Fruit fly (Drosophila melanogaster) whole organism, embryonic: ENCODE measurements around the gene rau.

Experiments used
- Bdp1 ChIP-seq: fragments of 200-800 bp; sonication (Bioruptor generic); optimal IDR thresholded peaks from 3 replicates; lab custom pipeline; 2016; ENCODE audit warnings: missing biosample characterization, missing genetic modification characterization
- CG10209 ChIP-seq: fragments of 200-800 bp; sonication (Bioruptor generic); optimal IDR thresholded peaks from 3 replicates; lab custom pipeline; 2017; ENCODE audit warnings: missing biosample characterization, mild to moderate bottlenecking, missing genetic modification characterization, missing genetic modification reagents
- CG10267 ChIP-seq: fragments of 200-800 bp; sonication (Bioruptor generic); optimal IDR thresholded peaks from 2 replicates; lab custom pipeline; 2018; ENCODE audit warnings: missing biosample characterization, mild to moderate bottlenecking, missing genetic modification characterization, moderate library complexity
- CG11247 ChIP-seq: fragments of 200-800 bp; sonication (Bioruptor generic); IDR thresholded peaks from 2 replicates; pipeline ENCODE4 v1.3.6; 2022; ENCODE audit warnings: missing biosample characterization, missing genetic modification characterization
- CG12391 ChIP-seq: fragments of 200-800 bp; sonication (Bioruptor generic); optimal IDR thresholded peaks from 3 replicates; lab custom pipeline; 2018; ENCODE audit warnings: missing biosample characterization, mild to moderate bottlenecking, missing genetic modification characterization, moderate library complexity
- CG13287 ChIP-seq: fragments of 200-800 bp; sonication (Bioruptor generic); IDR thresholded peaks from 2 replicates; pipeline ENCODE4 v1.3.6; 2022; ENCODE audit warnings: missing biosample characterization, missing genetic modification characterization; ENCODE audit not compliant: partially characterized antibody
- CG15011 ChIP-seq: fragments of 200-800 bp; sonication (Bioruptor generic); optimal IDR thresholded peaks from 3 replicates; lab custom pipeline; 2018; ENCODE audit warnings: missing biosample characterization, mild to moderate bottlenecking, missing genetic modification characterization
- CG16779 ChIP-seq: fragments of 200-800 bp; sonication (Bioruptor generic); IDR thresholded peaks from 2 replicates; pipeline ENCODE4 v1.3.6; 2022; ENCODE audit warnings: missing biosample characterization, missing genetic modification characterization
- CG17829 ChIP-seq: fragments of 200-800 bp; optimal IDR thresholded peaks from 2 replicates; lab custom pipeline; 2019; ENCODE audit warnings: missing biosample characterization, mild to moderate bottlenecking, missing genetic modification characterization, moderate library complexity
- CG2116 ChIP-seq: fragments of 200-800 bp; sonication (Bioruptor generic); optimal IDR thresholded peaks from 3 replicates; lab custom pipeline; 2018; ENCODE audit warnings: missing biosample characterization, mild to moderate bottlenecking, missing genetic modification characterization
- CG3281 ChIP-seq: fragments of 200-800 bp; sonication (Bioruptor generic); optimal IDR thresholded peaks from 3 replicates; lab custom pipeline; 2017; ENCODE audit warnings: missing biosample characterization, mild to moderate bottlenecking, missing genetic modification characterization
- CG34422 ChIP-seq: fragments of 200-800 bp; sonication (Bioruptor generic); IDR thresholded peaks from 3 replicates; pipeline ENCODE4 v1.3.6; 2022; ENCODE audit warnings: missing biosample characterization, missing genetic modification characterization
- CG3726 ChIP-seq: fragments of 200-800 bp; sonication (Bioruptor generic); IDR thresholded peaks from 3 replicates; pipeline ENCODE4, ENCODE4 v1.3.6; 2022; ENCODE audit warnings: missing biosample characterization, missing genetic modification characterization
- CG3847 ChIP-seq: fragments of 200-800 bp; sonication (Bioruptor generic); IDR thresholded peaks from 2 replicates; pipeline ENCODE4 v1.3.6; 2022; ENCODE audit warnings: missing biosample characterization, missing genetic modification characterization
- CG6813 ChIP-seq: fragments of 200-800 bp; sonication (Bioruptor generic); optimal IDR thresholded peaks from 2 replicates; lab custom pipeline; 2017; ENCODE audit warnings: missing biosample characterization, missing genetic modification characterization, mild to moderate bottlenecking, moderate library complexity, missing genetic modification reagents
- CG7963 ChIP-seq: fragments of 200-800 bp; sonication (Bioruptor generic); IDR thresholded peaks from 3 replicates; pipeline ENCODE4 v1.3.6; 2022; ENCODE audit warnings: missing biosample characterization, missing genetic modification characterization; ENCODE audit not compliant: partially characterized antibody
- CG8281 ChIP-seq: fragments of 200-800 bp; sonication (Bioruptor generic); optimal IDR thresholded peaks from 2 replicates; lab custom pipeline; 2018; ENCODE audit warnings: missing biosample characterization, mild to moderate bottlenecking, missing genetic modification characterization, moderate library complexity
- CG8290 ChIP-seq, 3 experiments: fragments of 200-800 bp; sonication (Bioruptor generic); optimal IDR thresholded peaks; 2 replicates each; lab custom pipeline; 2016 to 2019; ENCODE audit warnings: missing biosample characterization in 3 of 3, missing genetic modification characterization in 3 of 3, mild to moderate bottlenecking in 2 of 3, moderate library complexity in 1 of 3
- CG9876 ChIP-seq: fragments of 200-800 bp; sonication (Bioruptor generic); optimal IDR thresholded peaks from 2 replicates; lab custom pipeline; 2016; ENCODE audit warnings: missing biosample characterization, missing genetic modification characterization
- CHES-1-like ChIP-seq: fragments of 200-800 bp; sonication (Bioruptor generic); optimal IDR thresholded peaks from 2 replicates; lab custom pipeline; 2016; ENCODE audit warnings: missing biosample characterization, missing genetic modification characterization
- Fer1 ChIP-seq: fragments of 200-800 bp; sonication (Bioruptor generic); optimal IDR thresholded peaks from 2 replicates; lab custom pipeline; 2017; ENCODE audit warnings: missing biosample characterization, mild to moderate bottlenecking, missing genetic modification characterization
- HLH3B ChIP-seq: fragments of 200-800 bp; sonication (Bioruptor generic); IDR thresholded peaks from 2 replicates; pipeline ENCODE4 v1.3.6; 2022; ENCODE audit warnings: missing biosample characterization, missing genetic modification characterization
- Hand ChIP-seq: fragments of 200-800 bp; sonication (Bioruptor generic); optimal IDR thresholded peaks from 2 replicates; lab custom pipeline; 2017; ENCODE audit warnings: mild to moderate bottlenecking, missing biosample characterization, missing genetic modification reagents, missing genetic modification characterization
- Hmr ChIP-seq: fragments of 200-800 bp; sonication (Bioruptor generic); optimal IDR thresholded peaks from 3 replicates; lab custom pipeline; 2017; ENCODE audit warnings: mild to moderate bottlenecking, missing biosample characterization, missing genetic modification reagents, missing genetic modification characterization
- Lim3 ChIP-seq: fragments of 200-800 bp; sonication (Bioruptor generic); IDR thresholded peaks from 2 replicates; pipeline ENCODE4 v1.3.6; 2022; ENCODE audit warnings: missing biosample characterization, missing genetic modification characterization
- Mad ChIP-seq: fragments of 200-800 bp; sonication (Bioruptor generic); optimal IDR thresholded peaks from 2 replicates; lab custom pipeline; 2016; ENCODE audit warnings: missing biosample characterization, missing genetic modification characterization
- Max ChIP-seq: fragments of 200-800 bp; sonication (Bioruptor generic); optimal IDR thresholded peaks from 2 replicates; lab custom pipeline; 2016; ENCODE audit warnings: missing biosample characterization, mild to moderate bottlenecking, missing genetic modification characterization
- NC2β ChIP-seq: fragments of 200-800 bp; sonication (Bioruptor generic); optimal IDR thresholded peaks from 2 replicates; lab custom pipeline; 2016; ENCODE audit warnings: missing biosample characterization, missing genetic modification characterization
- Neu2 ChIP-seq: fragments of 200-800 bp; sonication (Bioruptor generic); optimal IDR thresholded peaks from 3 replicates; lab custom pipeline; 2016; ENCODE audit warnings: missing biosample characterization, missing genetic modification characterization, borderline replicate concordance
- Rfx ChIP-seq: fragments of 200-800 bp; sonication (Bioruptor generic); IDR thresholded peaks from 2 replicates; pipeline ENCODE4 v1.3.6; 2022; ENCODE audit warnings: missing biosample characterization, missing genetic modification characterization
- Rx ChIP-seq: fragments of 200-800 bp; sonication (Bioruptor generic); IDR thresholded peaks from 2 replicates; pipeline ENCODE4 v1.3.6; 2022; ENCODE audit warnings: missing biosample characterization, missing genetic modification characterization
- Sin3A ChIP-seq: fragments of >200 bp; optimal IDR thresholded peaks from 2 replicates; lab custom pipeline; 2018
- ac ChIP-seq: fragments of 200-800 bp; sonication (Bioruptor generic); optimal IDR thresholded peaks from 3 replicates; lab custom pipeline; 2017; ENCODE audit warnings: missing biosample characterization, mild to moderate bottlenecking, missing genetic modification characterization
- bab2 ChIP-seq: fragments of 200-800 bp; sonication (Bioruptor generic); optimal IDR thresholded peaks from 2 replicates; lab custom pipeline; 2016; ENCODE audit warnings: missing biosample characterization, missing genetic modification characterization
- chm ChIP-seq: fragments of 200-800 bp; sonication (Bioruptor generic); IDR thresholded peaks from 2 replicates; pipeline ENCODE4 v1.3.6; 2022; ENCODE audit warnings: missing biosample characterization, missing genetic modification characterization
- dmrt11E ChIP-seq: fragments of 200-800 bp; sonication (Bioruptor generic); optimal IDR thresholded peaks from 3 replicates; lab custom pipeline; 2018; ENCODE audit warnings: missing biosample characterization, mild to moderate bottlenecking, missing genetic modification characterization, moderate library complexity
- fd102C ChIP-seq: fragments of 200-800 bp; sonication (Bioruptor generic); optimal IDR thresholded peaks from 2 replicates; lab custom pipeline; 2018; ENCODE audit warnings: missing biosample characterization, mild to moderate bottlenecking, missing genetic modification characterization, moderate library complexity
- gro ChIP-seq: fragments of 200-800 bp; sonication (Bioruptor generic); optimal IDR thresholded peaks from 2 replicates; lab custom pipeline; 2016; ENCODE audit warnings: missing biosample characterization, missing genetic modification characterization
- gsb ChIP-seq: fragments of 200-800 bp; sonication (Bioruptor generic); IDR thresholded peaks from 2 replicates; pipeline ENCODE4 v1.3.6; 2022; ENCODE audit warnings: missing biosample characterization, missing genetic modification characterization
- hb ChIP-seq: fragments of 200-800 bp; sonication (Bioruptor generic); IDR thresholded peaks from 3 replicates; pipeline ENCODE4 v1.3.6; 2022; ENCODE audit warnings: missing biosample characterization, missing genetic modification characterization; ENCODE audit not compliant: partially characterized antibody
- kay ChIP-seq: fragments of 200-800 bp; sonication (Bioruptor generic); optimal IDR thresholded peaks from 2 replicates; lab custom pipeline; 2016; ENCODE audit warnings: missing biosample characterization, missing genetic modification characterization
- maf-S ChIP-seq: fragments of 200-800 bp; sonication (Bioruptor generic); optimal IDR thresholded peaks from 2 replicates; lab custom pipeline; 2016; ENCODE audit warnings: missing biosample characterization, missing genetic modification characterization
- mam ChIP-seq: fragments of 200-800 bp; sonication (Bioruptor generic); optimal IDR thresholded peaks from 3 replicates; lab custom pipeline; 2016; ENCODE audit warnings: missing biosample characterization, missing genetic modification characterization
- peb ChIP-seq: fragments of 200-800 bp; sonication (Bioruptor generic); IDR thresholded peaks from 2 replicates; pipeline ENCODE4 v1.3.6; 2022; ENCODE audit warnings: missing biosample characterization, missing genetic modification characterization
- sens-2 ChIP-seq: fragments of 200-800 bp; sonication (Bioruptor generic); IDR thresholded peaks from 2 replicates; pipeline ENCODE4 v1.3.6; 2022; ENCODE audit warnings: missing biosample characterization, missing genetic modification characterization
- sug ChIP-seq: fragments of 200-800 bp; optimal IDR thresholded peaks from 2 replicates; lab custom pipeline; 2019; ENCODE audit warnings: missing biosample characterization, mild to moderate bottlenecking, missing genetic modification characterization, moderate library complexity
- tio ChIP-seq: fragments of 200-800 bp; sonication (Bioruptor generic); optimal IDR thresholded peaks from 2 replicates; lab custom pipeline; 2017; ENCODE audit warnings: missing biosample characterization, missing genetic modification characterization, inconsistent platforms
- trem ChIP-seq: fragments of 200-800 bp; optimal IDR thresholded peaks from 3 replicates; lab custom pipeline; 2019; ENCODE audit warnings: missing biosample characterization, mild to moderate bottlenecking, missing genetic modification characterization, moderate library complexity
- tup ChIP-seq: fragments of 200-800 bp; sonication (Bioruptor generic); optimal IDR thresholded peaks from 2 replicates; lab custom pipeline; 2016; ENCODE audit warnings: missing biosample characterization, mild to moderate bottlenecking, missing genetic modification characterization, moderate library complexity
- vfl ChIP-seq: fragments of 200-800 bp; sonication (Bioruptor generic); optimal IDR thresholded peaks from 2 replicates; lab custom pipeline; 2016; ENCODE audit warnings: missing biosample characterization, missing genetic modification characterization
- z ChIP-seq: fragments of 200-800 bp; sonication (Bioruptor generic); IDR thresholded peaks from 3 replicates; pipeline ENCODE4 v1.3.6; 2022; ENCODE audit warnings: missing biosample characterization, missing genetic modification characterization
- zfh1 ChIP-seq: fragments of 200-800 bp; sonication (Bioruptor generic); IDR thresholded peaks from 3 replicates; pipeline ENCODE4 v1.3.6; 2022; ENCODE audit warnings: missing biosample characterization, missing genetic modification characterization

rau gene

dm6 chr2L:5866791-5867190 is 12.5 kb downstream of the rau start (continued):
- TF ChIP-seq CG3847 (GFP tag; lab: Robert Waterston, UW) = no peak
- TF ChIP-seq CG6813 (GFP tag; lab: Kevin White, UChicago) = no peak
- no peak for TF ChIP-seq fd102C (GFP tag; lab: Kevin White, UChicago)
- no peak for TF ChIP-seq CHES-1-like (GFP tag; lab: Kevin White, UChicago)
- no peak for TF ChIP-seq tup (GFP tag; lab: Kevin White, UChicago)
- no peak for TF ChIP-seq trem (tag; lab: Kevin White, UChicago)
- TF ChIP-seq vfl (GFP tag; lab: Kevin White, UChicago) = no peak
- TF ChIP-seq CG15011 (GFP tag; lab: Kevin White, UChicago) = no peak
- no peak for TF ChIP-seq bab2 (GFP tag; lab: Kevin White, UChicago)
- TF ChIP-seq Sin3A = no peak
- TF ChIP-seq CG7963 (GFP tag; lab: Robert Waterston, UW) = no peak
- no peak for TF ChIP-seq CG8290 (GFP tag; optimal IDR thresholded peaks at IDR 0.05; lab: Kevin White, UChicago)
- peak in 1 of 2 experiments; percentile 44 for TF ChIP-seq CG8290 (tag; optimal IDR thresholded peaks at IDR 0.05; lab: Kevin White, UChicago)
- no peak for TF ChIP-seq mam (GFP tag; lab: Kevin White, UChicago)
- TF ChIP-seq Bdp1 = no peak
- no peak for TF ChIP-seq HLH3B
- TF ChIP-seq gro (GFP tag; lab: Kevin White, UChicago) = no peak
- TF ChIP-seq CG13287 (GFP tag; lab: Robert Waterston, UW) = no peak
- peak; percentile 12; the same call in 1 of the 3 replicates for TF ChIP-seq CG34422 (GFP tag; lab: Robert Waterston, UW)
- no peak for TF ChIP-seq CG3281 (GFP tag; lab: Kevin White, UChicago)
- no peak for TF ChIP-seq CG3726 (GFP tag; lab: Robert Waterston, UW)
- TF ChIP-seq CG10209 = no peak
- no peak for TF ChIP-seq hb
- 0 out of 3 replicates have a peak, but pooled peaks have one; percentile 36 for TF ChIP-seq zfh1 (GFP tag; lab: Robert Waterston, UW)
- no peak for TF ChIP-seq Fer1 (GFP tag; lab: Kevin White, UChicago)
- no peak for TF ChIP-seq gsb (GFP tag; lab: Robert Waterston, UW)
- TF ChIP-seq sug (tag; lab: Kevin White, UChicago) = no peak
- no peak for TF ChIP-seq CG2116 (GFP tag; lab: Kevin White, UChicago)
- TF ChIP-seq ac = peak; percentile 29
- no peak for TF ChIP-seq Hmr (GFP tag; lab: Kevin White, UChicago)
- TF ChIP-seq kay (GFP tag; lab: Kevin White, UChicago) = no peak
- no peak for TF ChIP-seq CG16779 (GFP tag; lab: Robert Waterston, UW)
- no peak for TF ChIP-seq CG10267
- TF ChIP-seq CG9876 (GFP tag; lab: Kevin White, UChicago) = no peak
- TF ChIP-seq Neu2 (GFP tag; lab: Kevin White, UChicago) = no peak
- no peak for TF ChIP-seq z (GFP tag; lab: Robert Waterston, UW)
- no peak for TF ChIP-seq CG8281 (tag; lab: Kevin White, UChicago)
- TF ChIP-seq Mad (GFP tag; lab: Kevin White, UChicago) = no peak
- TF ChIP-seq CG12391 (tag; lab: Kevin White, UChicago) = no peak
- no peak for TF ChIP-seq Rfx (GFP tag; lab: Robert Waterston, UW)
- no peak for TF ChIP-seq sens-2 (GFP tag; lab: Robert Waterston, UW)
- no peak for TF ChIP-seq Hand (GFP tag; lab: Kevin White, UChicago)
- TF ChIP-seq peb = no peak
- TF ChIP-seq dmrt11E (tag; lab: Kevin White, UChicago) = no peak
- TF ChIP-seq CG11247 (GFP tag; lab: Robert Waterston, UW) = no peak
- TF ChIP-seq chm (GFP tag; lab: Robert Waterston, UW) = no peak
- no peak for TF ChIP-seq Lim3 (GFP tag; lab: Robert Waterston, UW)
- TF ChIP-seq CG17829 = no peak
- no peak for TF ChIP-seq tio (GFP tag; lab: Kevin White, UChicago)
- no peak for TF ChIP-seq NC2β (GFP tag; lab: Kevin White, UChicago)
- no peak for TF ChIP-seq maf-S (GFP tag; lab: Kevin White, UChicago)
- no peak for TF ChIP-seq Rx (GFP tag; lab: Robert Waterston, UW)
- TF ChIP-seq Max = no peak
